Worm (Caenorhabditis elegans): ENCODE data around the gene vha-13.
A peak's percentile ranks its signal among the peaks of the same experiment; 100 is the strongest.

ce11 chrV:14322743-14323142 lies 28.8 kb upstream of the vha-13 start, which contains the start of gene F47B8.3:
- TF ChIP-seq ceh-82 (tag; optimal IDR thresholded peaks at IDR 0.05) (no peak), lsy-2 (tag; optimal IDR thresholded peaks at IDR 0.05) (peak in 1 of 2 experiments; percentile 62), nhr-23 (tag; optimal IDR thresholded peaks at IDR 0.05) (no peak), nhr-77 (tag; optimal IDR thresholded peaks at IDR 0.05) (no peak), zag-1 (tag; optimal IDR thresholded peaks at IDR 0.05) (no peak), Y55F3AM.14 (GFP tag; optimal IDR thresholded peaks at IDR 0.05) (no peak), nhr-237 (tag; optimal IDR thresholded peaks at IDR 0.05) (no peak), skn-1 (tag; optimal IDR thresholded peaks at IDR 0.05) (no peak)
